Worm (Caenorhabditis elegans): ENCODE results near the gene F34H10.3.

DNA sequence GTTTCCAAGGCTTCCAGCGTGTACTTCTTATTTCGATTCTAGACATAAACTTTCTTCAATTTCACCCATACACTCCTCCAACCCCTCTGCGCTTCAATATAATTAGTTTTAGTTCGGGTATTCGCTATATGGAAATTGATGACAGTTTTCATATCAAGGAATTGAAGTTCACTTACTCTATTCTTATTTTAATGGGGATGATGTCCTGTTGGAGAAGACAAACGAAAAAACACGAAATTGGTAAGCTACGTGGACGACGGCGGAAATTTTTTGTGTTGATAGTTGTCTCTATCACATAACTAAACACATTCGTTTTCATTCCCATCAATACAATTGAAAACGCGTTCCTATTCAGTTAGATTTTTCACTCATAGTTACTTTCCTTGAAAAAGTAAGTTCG is 551 bp upstream of the F34H10.3 start, which contains the start of gene F34H10.5:
- no peak for TF ChIP-seq tab-1 (GFP tag; IDR thresholded peaks at IDR 0.05)
- no peak for TF ChIP-seq med-1 (GFP tag; optimal IDR thresholded peaks at IDR 0.05; ENCODE audit: insufficient read depth)
- TF ChIP-seq flt-1 (GFP tag; IDR thresholded peaks at IDR 0.05), result no peak
- no peak for TF ChIP-seq ztf-23 (GFP tag; IDR thresholded peaks at IDR 0.05)
- TF ChIP-seq cog-1 (tag; optimal IDR thresholded peaks at IDR 0.05), result no peak
- no peak for TF ChIP-seq ztf-29 (GFP tag; IDR thresholded peaks at IDR 0.05)
- no peak for TF ChIP-seq ref-1 (GFP tag; conservative IDR thresholded peaks at IDR 0.05)
